Worm (Caenorhabditis elegans) whole organism, young adult: Measurements from ENCODE around the gene K11H3.8.

ENCODE experiments used
- C06A6.2 ChIP-seq: fragments of 200-800 bp; sonication (Bioruptor generic); conservative IDR thresholded peaks from 2 replicates; pipeline ENCODE4 v1.3.6; 2022; ENCODE audit warnings: missing genetic modification characterization, missing compliant biosample characterization
- D2030.7 ChIP-seq: fragments of 200-800 bp; sonication (Bioruptor generic); IDR thresholded peaks from 2 replicates; pipeline ENCODE4 v1.3.6; 2022; ENCODE audit warnings: missing genetic modification reagents, missing genetic modification characterization, missing compliant biosample characterization
- F55B11.4 ChIP-seq: sonication (generic microtip); optimal IDR thresholded peaks from 2 replicates; lab custom pipeline; 2016; ENCODE audit warnings: missing compliant biosample characterization, missing genetic modification characterization, borderline replicate concordance; ENCODE audit not compliant: insufficient read depth
- T07F8.4 ChIP-seq: sonication (generic microtip); optimal IDR thresholded peaks from 2 replicates; lab custom pipeline; 2016; ENCODE audit warnings: mild to moderate bottlenecking, missing genetic modification characterization, moderate library complexity, missing compliant biosample characterization
- T26A5.8 ChIP-seq: sonication (generic microtip); optimal IDR thresholded peaks from 2 replicates; lab custom pipeline; 2016; ENCODE audit warnings: missing genetic modification characterization, missing compliant biosample characterization
- Y53F4B.3 ChIP-seq: fragments of 200-800 bp; sonication (Bioruptor generic); IDR thresholded peaks from 2 replicates; pipeline ENCODE4 v1.3.6; 2022; ENCODE audit warnings: missing genetic modification reagents, missing genetic modification characterization, missing compliant biosample characterization
- Y53G8AR.9 ChIP-seq: fragments of 200-800 bp; sonication (Bioruptor generic); conservative IDR thresholded peaks from 2 replicates; pipeline ENCODE4 v1.3.6; 2022; ENCODE audit warnings: missing genetic modification reagents, missing genetic modification characterization, missing compliant biosample characterization
- ZK185.1 ChIP-seq: sonication (generic microtip); optimal IDR thresholded peaks from 2 replicates; lab custom pipeline; 2016; ENCODE audit warnings: mild to moderate bottlenecking, missing genetic modification characterization, missing compliant biosample characterization; ENCODE audit not compliant: poor library complexity, severe bottlenecking
- aptf-2 ChIP-seq: fragments of 200-800 bp; sonication (Bioruptor generic); conservative IDR thresholded peaks from 2 replicates; pipeline ENCODE4 v1.3.6; 2022; ENCODE audit warnings: missing genetic modification reagents, missing genetic modification characterization, missing compliant biosample characterization
- aptf-3 ChIP-seq: fragments of 200-800 bp; sonication (Bioruptor generic); IDR thresholded peaks from 2 replicates; pipeline ENCODE4 v1.3.6; 2022; ENCODE audit warnings: missing genetic modification characterization, missing compliant biosample characterization
- athp-1 ChIP-seq: sonication (generic microtip); optimal IDR thresholded peaks from 2 replicates; lab custom pipeline; 2017; ENCODE audit warnings: mild to moderate bottlenecking, missing genetic modification characterization, missing compliant biosample characterization
- attf-3 ChIP-seq: fragments of 200-800 bp; sonication (Bioruptor generic); conservative IDR thresholded peaks from 2 replicates; pipeline ENCODE4 v1.3.6; 2022; ENCODE audit warnings: missing genetic modification reagents, missing genetic modification characterization, missing compliant biosample characterization
- attf-5 ChIP-seq: fragments of 200-800 bp; sonication (Bioruptor generic); optimal IDR thresholded peaks from 2 replicates; lab custom pipeline; 2018; ENCODE audit warnings: mild to moderate bottlenecking, missing genetic modification characterization, missing compliant biosample characterization
- attf-6 ChIP-seq: fragments of 200-800 bp; sonication (Bioruptor generic); IDR thresholded peaks from 2 replicates; pipeline ENCODE4 v1.3.6; 2022; ENCODE audit warnings: missing genetic modification reagents, missing genetic modification characterization, missing compliant biosample characterization
- bed-2 ChIP-seq: fragments of 200-800 bp; sonication (Bioruptor generic); IDR thresholded peaks from 2 replicates; pipeline ENCODE4 v1.3.6; 2022; ENCODE audit warnings: missing genetic modification reagents, missing genetic modification characterization, missing compliant biosample characterization
- ccch-3 ChIP-seq: fragments of 200-800 bp; sonication (Bioruptor generic); optimal IDR thresholded peaks from 2 replicates; lab custom pipeline; 2018; ENCODE audit warnings: mild to moderate bottlenecking, missing genetic modification characterization, missing compliant biosample characterization
- cebp-1 ChIP-seq, 2 experiments: fragments of 200-800 bp in 1 of 2; sonication (Bioruptor generic) in 1 of 2; sonication (generic microtip) in 1 of 2; IDR thresholded peaks in 1 of 2; optimal IDR thresholded peaks in 1 of 2; 2 replicates each; pipeline versions ENCODE4 v1.3.6 to Lab custom; 2017 to 2022; ENCODE audit warnings: missing compliant biosample characterization in 2 of 2, missing genetic modification characterization in 2 of 2, mild to moderate bottlenecking in 1 of 2, missing genetic modification reagents in 1 of 2, moderate library complexity in 1 of 2
- ceh-58 ChIP-seq: fragments of 200-800 bp; sonication (Bioruptor generic); IDR thresholded peaks from 2 replicates; pipeline ENCODE4 v1.3.6; 2022; ENCODE audit warnings: missing genetic modification characterization, missing compliant biosample characterization
- die-1 ChIP-seq: sonication (generic microtip); optimal IDR thresholded peaks from 2 replicates; lab custom pipeline; 2016; ENCODE audit warnings: missing genotype, mild to moderate bottlenecking, missing genetic modification characterization, missing compliant biosample characterization
- dox-1 ChIP-seq: fragments of 200-800 bp; sonication (Bioruptor generic); IDR thresholded peaks from 2 replicates; pipeline ENCODE4 v1.3.6; 2022; ENCODE audit warnings: missing genetic modification reagents, missing genetic modification characterization, missing compliant biosample characterization
- dpl-1 ChIP-seq: fragments of 150-350 bp; optimal IDR thresholded peaks from 2 replicates; lab custom pipeline; 2014; ENCODE audit warnings: missing biosample characterization, missing genetic modification reagents, missing genetic modification characterization
- egrh-3 ChIP-seq: fragments of 200-800 bp; sonication (Bioruptor generic); IDR thresholded peaks from 2 replicates; pipeline ENCODE4 v1.3.6; 2022; ENCODE audit warnings: missing genetic modification reagents, missing genetic modification characterization, missing compliant biosample characterization
- ekl-4 ChIP-seq: fragments of 200-800 bp; sonication (Bioruptor generic); IDR thresholded peaks from 2 replicates; pipeline ENCODE4 v1.3.6; 2022; ENCODE audit warnings: missing genetic modification reagents, missing genetic modification characterization, missing compliant biosample characterization
- gei-17 ChIP-seq: fragments of 200-800 bp; sonication (Bioruptor generic); optimal IDR thresholded peaks from 2 replicates; lab custom pipeline; 2018; ENCODE audit warnings: mild to moderate bottlenecking, missing genetic modification characterization, missing compliant biosample characterization
- hlh-12 ChIP-seq: sonication (generic microtip); optimal IDR thresholded peaks from 2 replicates; lab custom pipeline; 2016; ENCODE audit warnings: missing genetic modification characterization, missing compliant biosample characterization
- let-607 ChIP-seq, 2 experiments: fragments of 200-800 bp in 1 of 2; sonication (Bioruptor generic) in 1 of 2; sonication (generic microtip) in 1 of 2; optimal IDR thresholded peaks; 2 replicates each; lab custom pipeline; 2016 to 2018; ENCODE audit warnings: mild to moderate bottlenecking in 2 of 2, missing compliant biosample characterization in 2 of 2, missing genetic modification characterization in 2 of 2, moderate library complexity in 2 of 2, missing genotype in 1 of 2
- lin-26 ChIP-seq: fragments of 200-800 bp; sonication (Bioruptor generic); IDR thresholded peaks from 2 replicates; pipeline ENCODE4 v1.3.6; 2022; ENCODE audit warnings: missing genetic modification reagents, missing genetic modification characterization, missing compliant biosample characterization
- lin-40 ChIP-seq: sonication (generic microtip); optimal IDR thresholded peaks from 2 replicates; lab custom pipeline; 2016; ENCODE audit warnings: missing genetic modification characterization, mild to moderate bottlenecking, missing compliant biosample characterization, missing genotype, missing genetic modification reagents
- lir-1 ChIP-seq: fragments of 200-800 bp; sonication (Bioruptor generic); conservative IDR thresholded peaks from 2 replicates; pipeline ENCODE4 v1.3.6; 2022; ENCODE audit warnings: missing genetic modification reagents, missing genetic modification characterization, missing compliant biosample characterization
- lsy-27 ChIP-seq: sonication (generic microtip); optimal IDR thresholded peaks from 2 replicates; lab custom pipeline; 2017; ENCODE audit warnings: missing genetic modification characterization, mild to moderate bottlenecking, missing compliant biosample characterization, antibody characterized with exemption, missing genotype, borderline replicate concordance; ENCODE audit not compliant: insufficient read depth
- madf-3 ChIP-seq: fragments of 200-800 bp; sonication (Bioruptor generic); IDR thresholded peaks from 2 replicates; pipeline ENCODE4 v1.3.6; 2022; ENCODE audit warnings: missing genetic modification reagents, missing genetic modification characterization, missing compliant biosample characterization
- madf-6 ChIP-seq: fragments of 200-800 bp; sonication (Bioruptor generic); IDR thresholded peaks from 2 replicates; pipeline ENCODE4 v1.3.6; 2022; ENCODE audit warnings: missing genetic modification reagents, missing genetic modification characterization, missing compliant biosample characterization
- madf-8 ChIP-seq: fragments of 200-800 bp; sonication (Bioruptor generic); conservative IDR thresholded peaks from 2 replicates; pipeline ENCODE4 v1.3.6; 2022; ENCODE audit warnings: missing genetic modification reagents, missing genetic modification characterization, missing compliant biosample characterization
- mcd-1 ChIP-seq: fragments of 200-800 bp; sonication (Bioruptor generic); IDR thresholded peaks from 2 replicates; pipeline ENCODE4 v1.3.6; 2022; ENCODE audit warnings: missing genetic modification reagents, missing genetic modification characterization, missing compliant biosample characterization
- mel-28 ChIP-seq: sonication (generic microtip); optimal IDR thresholded peaks from 2 replicates; lab custom pipeline; 2016; ENCODE audit warnings: borderline replicate concordance, mild to moderate bottlenecking, missing genetic modification characterization, missing compliant biosample characterization
- mes-4 ChIP-seq: sonication (generic microtip); optimal IDR thresholded peaks from 2 replicates; lab custom pipeline; 2016; ENCODE audit warnings: missing genotype, missing genetic modification characterization, missing compliant biosample characterization
- nhr-120 ChIP-seq: fragments of 200-800 bp; sonication (Bioruptor generic); IDR thresholded peaks from 2 replicates; pipeline ENCODE4 v1.3.6; 2022; ENCODE audit warnings: missing genetic modification characterization, missing compliant biosample characterization
- pha-4 ChIP-seq: fragments of 150-350 bp; sonication (generic microtip); optimal IDR thresholded peaks from 2 replicates; lab custom pipeline; 2014; ENCODE audit warnings: missing biosample characterization, missing genetic modification reagents, missing genetic modification characterization
- rpc-1 ChIP-seq, 2 experiments: fragments of 150-350 bp in 1 of 2; sonication (generic microtip) in 1 of 2; optimal IDR thresholded peaks; 2 replicates each; lab custom pipeline; 2014 to 2018; ENCODE audit warnings: missing biosample characterization in 1 of 2, missing genetic modification characterization in 1 of 2, missing genetic modification reagents in 1 of 2, missing genotype in 1 of 2
- snpc-1.1 ChIP-seq: sonication (generic microtip); optimal IDR thresholded peaks from 2 replicates; lab custom pipeline; 2017; ENCODE audit warnings: missing genetic modification characterization, mild to moderate bottlenecking, missing compliant biosample characterization, antibody characterized with exemption, moderate library complexity, missing genotype, missing genetic modification reagents; ENCODE audit not compliant: insufficient read depth
- snpc-3.4 ChIP-seq: sonication (generic microtip); optimal IDR thresholded peaks from 2 replicates; lab custom pipeline; 2017; ENCODE audit warnings: missing genetic modification characterization, mild to moderate bottlenecking, missing compliant biosample characterization, antibody characterized with exemption, moderate library complexity, missing genotype, missing genetic modification reagents
- somi-1 ChIP-seq: fragments of 200-800 bp; sonication (Bioruptor generic); optimal IDR thresholded peaks from 2 replicates; lab custom pipeline; 2018; ENCODE audit warnings: mild to moderate bottlenecking, missing genetic modification characterization, missing compliant biosample characterization
- unc-130 ChIP-seq: sonication (generic microtip); optimal IDR thresholded peaks from 2 replicates; lab custom pipeline; 2016; ENCODE audit warnings: missing genetic modification reagents, missing genetic modification characterization, missing compliant biosample characterization
- xnd-1 ChIP-seq: sonication (generic microtip); optimal IDR thresholded peaks from 2 replicates; lab custom pipeline; 2016; ENCODE audit warnings: missing genotype, missing genetic modification reagents, missing genetic modification characterization, missing compliant biosample characterization
- ztf-25 ChIP-seq: fragments of 200-800 bp; sonication (Bioruptor generic); IDR thresholded peaks from 2 replicates; pipeline ENCODE4 v1.3.6; 2022; ENCODE audit warnings: missing genetic modification reagents, missing genetic modification characterization, missing compliant biosample characterization
- ztf-26 ChIP-seq: sonication (generic microtip); optimal IDR thresholded peaks from 2 replicates; lab custom pipeline; 2017; ENCODE audit warnings: missing genetic modification characterization, missing compliant biosample characterization

K11H3.8 gene

DNA sequence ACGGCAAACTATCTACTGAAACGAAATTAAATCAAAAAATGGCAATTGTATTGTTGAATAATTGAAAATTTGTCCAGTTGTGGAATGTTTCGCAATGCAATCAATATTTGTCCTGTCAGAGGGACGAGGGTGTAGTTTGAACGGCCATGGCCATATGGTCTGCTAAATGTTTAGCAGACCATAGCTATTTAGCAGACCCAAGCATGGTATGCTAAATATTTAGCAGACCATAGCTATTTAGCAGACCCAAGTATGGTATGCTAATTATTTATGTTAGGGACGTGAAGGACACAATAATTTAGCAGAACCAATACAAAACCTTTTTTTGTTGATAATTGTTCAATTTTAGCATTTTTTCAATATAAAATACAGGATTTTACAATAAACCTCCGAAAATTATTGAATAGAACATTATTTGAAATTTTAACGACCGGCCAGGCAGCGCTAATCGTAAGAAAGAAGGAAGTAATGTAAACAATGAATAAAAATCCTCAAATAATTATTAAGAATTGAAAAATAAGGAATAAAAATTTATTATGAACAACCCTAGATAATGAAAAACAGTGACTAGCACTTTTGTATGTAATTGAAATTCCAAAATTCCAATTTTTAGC, 29.9 kb upstream of the K11H3.8 start, which contains the start of gene riok-3 (continued):
- TF ChIP-seq xnd-1 (tag; lab: Kevin White, UChicago), result no peak
- no peak for TF ChIP-seq lir-1 (GFP tag; lab: Robert Waterston, UW)
- TF ChIP-seq attf-5 (GFP tag; lab: Kevin White, UChicago), result no peak
- peak in 1 of 2 experiments; percentile 2 for TF ChIP-seq let-607 (tag; optimal IDR thresholded peaks at IDR 0.05; lab: Kevin White, UChicago)
- no peak for TF ChIP-seq dpl-1 (GFP tag; lab: Kevin White, UChicago)
- 0 out of 2 replicates have a peak, but pooled peaks have one; percentile 18 for TF ChIP-seq C06A6.2 (GFP tag; lab: Robert Waterston, UW)
- TF ChIP-seq T26A5.8 (tag; lab: Kevin White, UChicago), result no peak
- TF ChIP-seq ceh-58, result no peak
- TF ChIP-seq gei-17 (GFP tag; lab: Kevin White, UChicago), result no peak
- peak; percentile 50 for TF ChIP-seq ekl-4 (GFP tag; lab: Robert Waterston, UW)
- TF ChIP-seq unc-130 (GFP tag; lab: Kevin White, UChicago), result no peak
- TF ChIP-seq rpc-1 (optimal IDR thresholded peaks at IDR 0.05; lab: Kevin White, UChicago), result no peak
- TF ChIP-seq rpc-1 (tag; optimal IDR thresholded peaks at IDR 0.05; lab: Kevin White, UChicago), result no peak
- no peak for TF ChIP-seq pha-4 (tag; lab: Kevin White, UChicago)
- no peak for TF ChIP-seq nhr-120 (GFP tag; lab: Robert Waterston, UW)
- TF ChIP-seq ZK185.1, result peak; percentile 40
- TF ChIP-seq mcd-1 (GFP tag; lab: Robert Waterston, UW), result peak; percentile 33; the same call in 1 of the 2 replicates
- TF ChIP-seq die-1, result no peak
- TF ChIP-seq egrh-3, result no peak
- no peak for TF ChIP-seq F55B11.4 (tag; lab: Kevin White, UChicago)
- TF ChIP-seq D2030.7 (GFP tag; lab: Robert Waterston, UW), result no peak
- no peak for TF ChIP-seq bed-2 (GFP tag; lab: Robert Waterston, UW)
- TF ChIP-seq lin-40 (tag; lab: Kevin White, UChicago), result peak; percentile 11
- TF ChIP-seq mes-4 (tag; lab: Kevin White, UChicago), result no peak
- TF ChIP-seq Y53G8AR.9 (GFP tag; lab: Robert Waterston, UW), result peak; percentile 75
- 0 out of 2 replicates have a peak, but pooled peaks have one; percentile 25 for TF ChIP-seq lin-26
- no peak for TF ChIP-seq madf-3
- TF ChIP-seq lsy-27 (tag; lab: Kevin White, UChicago), result no peak
- no peak; the same call in 1 of the 2 replicates for TF ChIP-seq madf-6 (GFP tag; lab: Robert Waterston, UW)
- no peak for TF ChIP-seq madf-8
- TF ChIP-seq ccch-3 (GFP tag; lab: Kevin White, UChicago), result no peak
- TF ChIP-seq attf-3 (GFP tag; lab: Robert Waterston, UW), result 0 out of 2 replicates have a peak, but pooled peaks have one; percentile 7
- no peak for TF ChIP-seq attf-6 (GFP tag; lab: Robert Waterston, UW)
- no peak for TF ChIP-seq aptf-3
- no peak for TF ChIP-seq athp-1 (tag; lab: Kevin White, UChicago)
- no peak for TF ChIP-seq snpc-3.4 (tag; lab: Kevin White, UChicago)
- no peak for TF ChIP-seq T07F8.4 (tag; lab: Kevin White, UChicago)
- TF ChIP-seq cebp-1 (GFP tag; IDR thresholded peaks at IDR 0.05; lab: Robert Waterston, UW), result peak; percentile 74; the same call in 1 of the 2 replicates
- TF ChIP-seq cebp-1 (tag; optimal IDR thresholded peaks at IDR 0.05; lab: Kevin White, UChicago), result peak; percentile 94
- peak; percentile 36 for TF ChIP-seq ztf-26
- peak; percentile 44 for TF ChIP-seq somi-1 (GFP tag; lab: Kevin White, UChicago)
- TF ChIP-seq mel-28 (tag; lab: Kevin White, UChicago), result no peak
- TF ChIP-seq ztf-25 (GFP tag; lab: Robert Waterston, UW), result no peak
- TF ChIP-seq hlh-12, result no peak
- no peak for TF ChIP-seq Y53F4B.3 (GFP tag; lab: Robert Waterston, UW)
- TF ChIP-seq dox-1, result peak; percentile 33; the same call in 1 of the 2 replicates
- no peak for TF ChIP-seq snpc-1.1
- no peak for TF ChIP-seq aptf-2 (GFP tag; lab: Robert Waterston, UW)
